Worm (Caenorhabditis elegans) whole organism, L2 larva: ENCODE data around the gene ZK1086.2.

Source experiments
- C34F6.9 ChIP-seq: fragments of 150-350 bp; optimal IDR thresholded peaks from 2 replicates; lab custom pipeline; 2014; ENCODE audit warnings: missing biosample characterization, missing genetic modification characterization
- F13H6.1 ChIP-seq: sonication (generic microtip); optimal IDR thresholded peaks from 2 replicates; lab custom pipeline; 2016; ENCODE audit warnings: missing genetic modification characterization, missing compliant biosample characterization
- Y55F3AM.14 ChIP-seq: fragments of 200-800 bp; sonication (Bioruptor generic); optimal IDR thresholded peaks from 2 replicates; lab custom pipeline; 2018; ENCODE audit warnings: mild to moderate bottlenecking, missing genetic modification characterization, missing compliant biosample characterization
- alr-1 ChIP-seq: fragments of 150-350 bp; optimal IDR thresholded peaks from 2 replicates; lab custom pipeline; 2014; ENCODE audit warnings: missing biosample characterization, missing genetic modification characterization
- aly-2 ChIP-seq: fragments of 150-350 bp; optimal IDR thresholded peaks from 2 replicates; lab custom pipeline; 2014; ENCODE audit warnings: missing biosample characterization, missing genetic modification characterization
- ama-1 ChIP-seq: fragments of 150-350 bp; optimal IDR thresholded peaks from 2 replicates; lab custom pipeline; 2018; ENCODE audit warnings: inconsistent platforms
- blmp-1 ChIP-seq: sonication (generic microtip); optimal IDR thresholded peaks from 2 replicates; lab custom pipeline; 2017; ENCODE audit warnings: missing genetic modification characterization, mild to moderate bottlenecking, missing compliant biosample characterization, antibody characterized with exemption, moderate library complexity; ENCODE audit not compliant: insufficient read depth
- ceh-82 ChIP-seq: fragments of 150-350 bp; optimal IDR thresholded peaks from 2 replicates; lab custom pipeline; 2014; ENCODE audit warnings: missing biosample characterization, missing genetic modification characterization
- egl-27 ChIP-seq: sonication (generic microtip); optimal IDR thresholded peaks from 3 replicates; lab custom pipeline; 2017; ENCODE audit warnings: missing biosample characterization, missing genetic modification reagents, missing genetic modification characterization
- elt-1 ChIP-seq: fragments of 150-350 bp; optimal IDR thresholded peaks from 2 replicates; lab custom pipeline; 2014; ENCODE audit warnings: missing biosample characterization, missing genetic modification characterization
- elt-3 ChIP-seq: sonication (generic microtip); optimal IDR thresholded peaks from 2 replicates; lab custom pipeline; 2017; ENCODE audit warnings: missing biosample characterization, missing genetic modification characterization
- fos-1 ChIP-seq: fragments of 150-350 bp; optimal IDR thresholded peaks from 2 replicates; lab custom pipeline; 2014; ENCODE audit warnings: missing biosample characterization, missing genetic modification characterization
- gmeb-1 ChIP-seq: fragments of 150-350 bp; optimal IDR thresholded peaks from 2 replicates; lab custom pipeline; 2014; ENCODE audit warnings: missing biosample characterization, missing genetic modification characterization
- lin-13 ChIP-seq: fragments of 150-350 bp; optimal IDR thresholded peaks from 2 replicates; lab custom pipeline; 2014; ENCODE audit warnings: missing biosample characterization, missing genetic modification reagents, missing genetic modification characterization
- lsy-2 ChIP-seq, 2 experiments: fragments of 150-350 bp in 1 of 2; sonication (generic microtip) in 1 of 2; optimal IDR thresholded peaks; 2 replicates each; lab custom pipeline; 2014 to 2017; ENCODE audit warnings: missing biosample characterization in 2 of 2, missing genetic modification characterization in 2 of 2
- mab-5 ChIP-seq: fragments of 150-350 bp; optimal IDR thresholded peaks from 2 replicates; lab custom pipeline; 2014; ENCODE audit warnings: missing biosample characterization, missing genetic modification characterization
- mdl-1 ChIP-seq, 2 experiments: fragments of 150-350 bp in 1 of 2; sonication (generic microtip) in 1 of 2; optimal IDR thresholded peaks; 2 replicates each; lab custom pipeline; 2017; ENCODE audit warnings: missing biosample characterization in 2 of 2, missing genetic modification characterization in 2 of 2
- nhr-10 ChIP-seq: sonication (generic microtip); optimal IDR thresholded peaks from 2 replicates; lab custom pipeline; 2017; ENCODE audit warnings: missing biosample characterization, missing genetic modification characterization
- nhr-12 ChIP-seq: fragments of 150-350 bp; optimal IDR thresholded peaks from 2 replicates; lab custom pipeline; 2014; ENCODE audit warnings: missing biosample characterization, missing genetic modification characterization
- nhr-21 ChIP-seq: fragments of 150-350 bp; optimal IDR thresholded peaks from 2 replicates; lab custom pipeline; 2014; ENCODE audit warnings: missing biosample characterization, missing genetic modification characterization
- nhr-23 ChIP-seq: fragments of 150-350 bp; optimal IDR thresholded peaks from 2 replicates; lab custom pipeline; 2014; ENCODE audit warnings: missing biosample characterization, missing genetic modification reagents, missing genetic modification characterization
- nhr-237 ChIP-seq: fragments of 150-350 bp; optimal IDR thresholded peaks from 2 replicates; lab custom pipeline; 2014; ENCODE audit warnings: missing biosample characterization, missing genetic modification characterization
- nhr-25 ChIP-seq: fragments of 150-350 bp; sonication (generic microtip); optimal IDR thresholded peaks from 3 replicates; lab custom pipeline; 2014; ENCODE audit warnings: missing biosample characterization, missing genetic modification characterization
- nhr-77 ChIP-seq: fragments of 150-350 bp; optimal IDR thresholded peaks from 2 replicates; lab custom pipeline; 2014; ENCODE audit warnings: missing biosample characterization, missing genetic modification characterization
- peb-1 ChIP-seq: fragments of 150-350 bp; optimal IDR thresholded peaks from 2 replicates; lab custom pipeline; 2014; ENCODE audit warnings: missing biosample characterization, missing genetic modification characterization
- skn-1 ChIP-seq: sonication (generic microtip); optimal IDR thresholded peaks from 2 replicates; lab custom pipeline; 2017; ENCODE audit warnings: missing biosample characterization, missing genetic modification characterization
- sma-9 ChIP-seq, 2 experiments: fragments of 150-350 bp in 1 of 2; sonication (generic microtip) in 1 of 2; optimal IDR thresholded peaks; 2 replicates each; lab custom pipeline; 2014 to 2016; ENCODE audit warnings: missing genetic modification characterization in 2 of 2, mild to moderate bottlenecking in 1 of 2, missing biosample characterization in 1 of 2, missing compliant biosample characterization in 1 of 2, missing genetic modification reagents in 1 of 2, moderate library complexity in 1 of 2
- snpc-4 ChIP-seq: fragments of 150-350 bp; optimal IDR thresholded peaks from 2 replicates; lab custom pipeline; 2014; ENCODE audit warnings: missing biosample characterization, missing genetic modification characterization
- unc-39 ChIP-seq: fragments of 150-350 bp; optimal IDR thresholded peaks from 2 replicates; lab custom pipeline; 2014; ENCODE audit warnings: missing biosample characterization, missing genetic modification characterization
- unc-55 ChIP-seq: fragments of 150-350 bp; sonication (generic microtip); optimal IDR thresholded peaks from 3 replicates; lab custom pipeline; 2014; ENCODE audit warnings: missing biosample characterization, missing genetic modification reagents, missing genetic modification characterization
- unc-62 ChIP-seq: fragments of 150-350 bp; optimal IDR thresholded peaks from 2 replicates; lab custom pipeline; 2014; ENCODE audit warnings: missing biosample characterization, missing genetic modification reagents, missing genetic modification characterization
- zag-1 ChIP-seq: fragments of 150-350 bp; optimal IDR thresholded peaks from 2 replicates; lab custom pipeline; 2014; ENCODE audit warnings: missing biosample characterization, missing genetic modification characterization
- ztf-1 ChIP-seq: fragments of 200-800 bp; sonication (Bioruptor generic); conservative IDR thresholded peaks from 2 replicates; pipeline ENCODE4 v1.3.6; 2022; ENCODE audit warnings: missing genetic modification characterization, missing compliant biosample characterization
- ztf-11 ChIP-seq: sonication (generic microtip); optimal IDR thresholded peaks from 2 replicates; lab custom pipeline; 2017; ENCODE audit warnings: missing biosample characterization, missing genetic modification characterization
- ztf-4 ChIP-seq: fragments of 150-350 bp; optimal IDR thresholded peaks from 2 replicates; lab custom pipeline; 2014; ENCODE audit warnings: missing biosample characterization, missing genetic modification characterization

The ZK1086.2 gene

ce11 chrX:13833448-13833847 lies 40.0 kb upstream of the ZK1086.2 start:
- TF ChIP-seq nhr-23, result no peak
- TF ChIP-seq snpc-4, result peak; percentile 7

ce11 chrX:13823482-13823881 lies 30.1 kb upstream of the ZK1086.2 start, which contains the start of gene twk-23:
Gene twk-23, minus strand, starts transcription at chrX:13823582.
- TF ChIP-seq aly-2 (tag; lab: Kevin White, UChicago) (no peak), ztf-4 (tag; lab: Kevin White, UChicago) (no peak), nhr-12 (tag; lab: Kevin White, UChicago) (no peak), blmp-1 (no peak), nhr-237 (tag; lab: Kevin White, UChicago) (no peak), zag-1 (tag; lab: Kevin White, UChicago) (no peak)

ce11 chrX:13818791-13819190 lies 25.4 kb upstream of the ZK1086.2 start:
- TF ChIP-seq C34F6.9, result no peak
- TF ChIP-seq fos-1 (tag; lab: Kevin White, UChicago), result peak; percentile 41
- TF ChIP-seq nhr-77 (tag; lab: Kevin White, UChicago), result no peak

DNA sequence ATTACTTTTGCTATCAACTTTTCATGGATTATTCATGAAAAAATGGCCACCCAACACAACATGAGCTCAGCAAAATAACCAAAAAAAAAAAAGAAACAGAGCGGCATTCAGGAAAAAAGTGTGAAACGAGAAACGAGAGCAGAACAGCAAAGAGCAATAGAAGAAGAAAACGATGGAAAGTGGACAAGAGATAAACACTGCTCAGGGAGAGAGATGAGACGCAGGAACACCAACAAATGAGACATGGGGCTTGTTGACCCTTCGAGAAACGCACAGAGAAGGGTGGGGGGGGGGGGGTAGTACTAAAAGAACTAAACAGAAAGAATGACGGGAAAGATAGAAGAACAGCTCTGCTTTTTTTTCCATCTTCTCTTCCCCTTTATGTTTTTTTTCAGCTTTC lies 18.5 kb upstream of the ZK1086.2 start:
- TF ChIP-seq ceh-82 (tag; lab: Kevin White, UChicago) (no peak), lin-13 (GFP tag; lab: Kevin White, UChicago) (no peak), zag-1 (tag; lab: Kevin White, UChicago) (peak; percentile 21), nhr-25 (tag; lab: Kevin White, UChicago) (no peak), skn-1 (tag; lab: Kevin White, UChicago) (no peak), lsy-2 (tag; optimal IDR thresholded peaks at IDR 0.05; lab: Kevin White, UChicago) (peak in 1 of 2 experiments; percentile 24), alr-1 (tag; lab: Kevin White, UChicago) (no peak), unc-39 (tag; lab: Kevin White, UChicago) (no peak), C34F6.9 (peak; percentile 28), ztf-4 (tag; lab: Kevin White, UChicago) (no peak), sma-9 (GFP tag; optimal IDR thresholded peaks at IDR 0.05; lab: Kevin White, UChicago) (peak; percentile 23), sma-9 (tag; optimal IDR thresholded peaks at IDR 0.05; lab: Kevin White, UChicago) (no peak), peb-1 (tag; lab: Kevin White, UChicago) (no peak), ama-1 (lab: Kevin White, UChicago) (no peak), unc-55 (peak; percentile 11), nhr-23 (no peak), ztf-11 (no peak), nhr-10 (tag; lab: Kevin White, UChicago) (no peak), mab-5 (tag; lab: Kevin White, UChicago) (no peak), unc-62 (GFP tag; lab: Kevin White, UChicago) (no peak), F13H6.1 (tag; lab: Kevin White, UChicago) (no peak)

ce11 chrX:13811156-13811555 lies 17.7 kb upstream of the ZK1086.2 start:
- TF ChIP-seq ama-1 (lab: Kevin White, UChicago), result no peak
- TF ChIP-seq, all 48 proteins: peak for 0

DNA sequence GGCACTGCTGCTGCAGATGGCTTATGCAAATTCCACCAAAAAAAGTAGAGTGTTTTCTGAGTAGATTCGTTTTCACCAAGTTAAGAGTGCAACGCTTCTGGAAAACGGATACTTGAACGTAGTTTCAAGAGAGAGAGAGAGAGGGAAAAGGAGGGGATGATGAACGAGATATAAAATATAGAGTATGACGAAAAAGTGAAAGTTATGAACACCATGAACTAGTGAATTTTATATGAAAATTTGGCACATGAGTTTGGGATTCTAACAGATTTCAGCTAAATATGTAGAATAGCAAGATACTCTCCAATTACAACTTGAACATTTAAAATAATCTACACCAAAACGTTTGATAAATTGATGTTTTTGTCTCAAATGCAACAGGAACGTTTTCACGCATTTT lies 16.3 kb upstream of the ZK1086.2 start, which contains the start of gene obr-3:
obr-3 (minus strand) TSS at position 101 of the 400 bp plus-strand sequence.
- TF ChIP-seq mdl-1 (tag; optimal IDR thresholded peaks at IDR 0.05; lab: Kevin White, UChicago), result no peak
- TF ChIP-seq Y55F3AM.14 (GFP tag; lab: Kevin White, UChicago), result no peak
- TF ChIP-seq unc-39 (tag; lab: Kevin White, UChicago), result no peak
- TF ChIP-seq unc-55, result no peak
- no peak for TF ChIP-seq ztf-4 (tag; lab: Kevin White, UChicago)
- no peak for TF ChIP-seq gmeb-1
- TF ChIP-seq sma-9 (GFP tag; optimal IDR thresholded peaks at IDR 0.05; lab: Kevin White, UChicago), result no peak
- TF ChIP-seq sma-9 (tag; optimal IDR thresholded peaks at IDR 0.05; lab: Kevin White, UChicago), result no peak
- no peak for TF ChIP-seq lsy-2 (tag; optimal IDR thresholded peaks at IDR 0.05; lab: Kevin White, UChicago)
- TF ChIP-seq elt-1 (tag; lab: Kevin White, UChicago), result no peak
- TF ChIP-seq ama-1 (lab: Kevin White, UChicago), result no peak
- no peak for TF ChIP-seq nhr-21 (tag; lab: Kevin White, UChicago)
- no peak for TF ChIP-seq nhr-23
- no peak for TF ChIP-seq elt-3
- no peak for TF ChIP-seq ztf-1 (GFP tag; lab: Robert Waterston, UW)
- no peak for TF ChIP-seq egl-27 (tag; lab: Kevin White, UChicago)
- no peak for TF ChIP-seq skn-1 (tag; lab: Kevin White, UChicago)
